Worm (Caenorhabditis elegans) whole organism, early embryonic: ENCODE results near the gene fard-1.

Experiments
- aly-1 ChIP-seq: sonication (generic microtip); optimal IDR thresholded peaks from 2 replicates; lab custom pipeline; 2016; ENCODE audit warnings: missing genetic modification characterization, missing compliant biosample characterization
- ama-1 ChIP-seq: fragments of 150-350 bp; optimal IDR thresholded peaks from 2 replicates; lab custom pipeline; 2014
- ceh-13 ChIP-seq: fragments of 200-800 bp; sonication (Bioruptor generic); optimal IDR thresholded peaks from 2 replicates; lab custom pipeline; 2018; ENCODE audit warnings: mild to moderate bottlenecking, missing genetic modification characterization, missing compliant biosample characterization
- ceh-36 ChIP-seq: sonication (generic microtip); optimal IDR thresholded peaks from 2 replicates; lab custom pipeline; 2016; ENCODE audit warnings: missing genetic modification characterization, inconsistent platforms, missing compliant biosample characterization
- flt-1 ChIP-seq: fragments of 200-800 bp; sonication (Bioruptor generic); IDR thresholded peaks from 2 replicates; pipeline ENCODE4 v1.3.6; 2022; ENCODE audit warnings: missing genetic modification characterization, missing compliant biosample characterization
- hmbx-1 ChIP-seq: sonication (generic microtip); optimal IDR thresholded peaks from 2 replicates; lab custom pipeline; 2016; ENCODE audit warnings: mild to moderate bottlenecking, missing genetic modification characterization, missing compliant biosample characterization
- hmg-4 ChIP-seq: fragments of 200-800 bp; sonication (Bioruptor generic); optimal IDR thresholded peaks from 2 replicates; lab custom pipeline; 2018; ENCODE audit warnings: mild to moderate bottlenecking, missing genetic modification characterization, missing compliant biosample characterization
- hnd-1 ChIP-seq: sonication (generic microtip); optimal IDR thresholded peaks from 2 replicates; lab custom pipeline; 2016; ENCODE audit warnings: missing genetic modification characterization, missing compliant biosample characterization
- pes-1 ChIP-seq: fragments of 200-800 bp; sonication (Bioruptor generic); IDR thresholded peaks from 2 replicates; pipeline ENCODE4 v1.3.6; 2022; ENCODE audit warnings: missing genetic modification reagents, missing genetic modification characterization, missing compliant biosample characterization
- sea-1 ChIP-seq: fragments of 200-800 bp; sonication (Bioruptor generic); conservative IDR thresholded peaks from 2 replicates; pipeline ENCODE4 v1.3.6; 2022; ENCODE audit warnings: missing genetic modification characterization, missing compliant biosample characterization
- tbx-11 ChIP-seq: fragments of 200-800 bp; sonication (Bioruptor generic); IDR thresholded peaks from 2 replicates; pipeline ENCODE4 v1.3.6; 2022; ENCODE audit warnings: missing genetic modification characterization, missing compliant biosample characterization
- tra-4 ChIP-seq: sonication (generic microtip); optimal IDR thresholded peaks from 2 replicates; lab custom pipeline; 2017; ENCODE audit warnings: missing genetic modification characterization, missing compliant biosample characterization

- TF ChIP-seq aly-1 (tag; lab: Kevin White, UChicago): no peak
- no peak for TF ChIP-seq tra-4 (tag; lab: Kevin White, UChicago)
- no peak for TF ChIP-seq flt-1
- TF ChIP-seq ama-1: no peak
- no peak for TF ChIP-seq hmbx-1
- no peak for TF ChIP-seq hnd-1 (tag; lab: Kevin White, UChicago)
- TF ChIP-seq tbx-11 (GFP tag; lab: Robert Waterston, UW): no peak
- no peak for TF ChIP-seq pes-1 (GFP tag; lab: Robert Waterston, UW)
- no peak for TF ChIP-seq ceh-13 (GFP tag; lab: Kevin White, UChicago)
- TF ChIP-seq ceh-36 (tag; lab: Kevin White, UChicago): no peak
- no peak for TF ChIP-seq hmg-4 (GFP tag; lab: Kevin White, UChicago)
- no peak for TF ChIP-seq sea-1 (GFP tag; lab: Robert Waterston, UW)
These were observed 37.7 kb downstream of the fard-1 start for ce11 chrX:2970804-2971395.
